Fruit fly (Drosophila melanogaster): Measurements from ENCODE around the gene myd.

Gene myd

dm6 chr3R:19153502-19153983 lies 26.9 kb upstream of the myd start, which contains the start of gene CG5835 (continued):
- peak; percentile 81 for TF ChIP-seq CG3995 (GFP tag; optimal IDR thresholded peaks at IDR 0.05)
- peak; percentile 76 for TF ChIP-seq lab (GFP tag; optimal IDR thresholded peaks at IDR 0.05)
- TF ChIP-seq sob (GFP tag; IDR thresholded peaks at IDR 0.05): no peak
- TF ChIP-seq HmgZ (tag; optimal IDR thresholded peaks at IDR 0.05): peak; percentile 52
- TF ChIP-seq CG13296 (GFP tag; optimal IDR thresholded peaks at IDR 0.05): peak; percentile 12
- TF ChIP-seq Sox100B (GFP tag; optimal IDR thresholded peaks at IDR 0.05): peak; percentile 17
- peak; percentile 13 for TF ChIP-seq cwo (GFP tag; optimal IDR thresholded peaks at IDR 0.05)
- TF ChIP-seq CG15011 (GFP tag; optimal IDR thresholded peaks at IDR 0.05): no peak
- TF ChIP-seq jigr1 (GFP tag; IDR thresholded peaks at IDR 0.05): no peak
- TF ChIP-seq Drgx (GFP tag; IDR thresholded peaks at IDR 0.05): peak; percentile 7; the same call in 1 of the 2 replicates
- peak; percentile 11 for TF ChIP-seq CG13894 (tag; optimal IDR thresholded peaks at IDR 0.05)
- TF ChIP-seq CG34376 (GFP tag; optimal IDR thresholded peaks at IDR 0.05): peak; percentile 77
- peak; percentile 10 for TF ChIP-seq HHEX (GFP tag; optimal IDR thresholded peaks at IDR 0.05)
- TF ChIP-seq CG17385 (GFP tag; optimal IDR thresholded peaks at IDR 0.05): peak; percentile 15
- TF ChIP-seq CG8290 (GFP tag; optimal IDR thresholded peaks at IDR 0.05): no peak
- peak in 1 of 2 experiments; percentile 75 for TF ChIP-seq CG8290 (tag; optimal IDR thresholded peaks at IDR 0.05)
- no peak for TF ChIP-seq CG17361 (GFP tag; IDR thresholded peaks at IDR 0.05)
- TF ChIP-seq CG7839 (tag; optimal IDR thresholded peaks at IDR 0.05): peak; percentile 12
- TF ChIP-seq caup (GFP tag; optimal IDR thresholded peaks at IDR 0.05; ENCODE audit: severe bottlenecking): peak; percentile 26
- TF ChIP-seq CG7786 (GFP tag; optimal IDR thresholded peaks at IDR 0.05): peak; percentile 16
- TF ChIP-seq odd (GFP tag; optimal IDR thresholded peaks at IDR 0.05): peak; percentile 11
- 0 out of 2 replicates have a peak, but pooled peaks have one; percentile 12 for TF ChIP-seq Scr (GFP tag; IDR thresholded peaks at IDR 0.05; ENCODE audit: partially characterized antibody)
- TF ChIP-seq stwl (tag; optimal IDR thresholded peaks at IDR 0.05): peak; percentile 10
- peak; percentile 11 to 29 for TF ChIP-seq bsh (GFP tag; optimal IDR thresholded peaks at IDR 0.05)
- TF ChIP-seq Meics (GFP tag; optimal IDR thresholded peaks at IDR 0.05): peak; percentile 40
- no peak for TF ChIP-seq CG34422 (GFP tag; IDR thresholded peaks at IDR 0.05)
- peak; percentile 50 for TF ChIP-seq Fer1 (GFP tag; optimal IDR thresholded peaks at IDR 0.05)
- TF ChIP-seq CG15269 (tag; optimal IDR thresholded peaks at IDR 0.05): peak; percentile 37
- peak; percentile 23 for TF ChIP-seq grau (tag; optimal IDR thresholded peaks at IDR 0.05)
- TF ChIP-seq wek (GFP tag; optimal IDR thresholded peaks at IDR 0.05): peak; percentile 96
- TF ChIP-seq slbo (GFP tag; IDR thresholded peaks at IDR 0.05): peak; percentile 50
- TF ChIP-seq chinmo (GFP tag; IDR thresholded peaks at IDR 0.05; ENCODE audit: partially characterized antibody): 0 out of 4 replicates have a peak, but pooled peaks have one; percentile 65
- peak; percentile 27 for TF ChIP-seq CG17359 (tag; optimal IDR thresholded peaks at IDR 0.05)
- TF ChIP-seq pzg (GFP tag; optimal IDR thresholded peaks at IDR 0.05): peak; percentile 11
- TF ChIP-seq seq (GFP tag; IDR thresholded peaks at IDR 0.05): peak; percentile 38; the same call in 1 of the 2 replicates
- TF ChIP-seq ci (GFP tag; IDR thresholded peaks at IDR 0.05): peak; percentile 72
- 0 out of 2 replicates have a peak, but pooled peaks have one; percentile 15 for TF ChIP-seq Rx (GFP tag; IDR thresholded peaks at IDR 0.05)
- TF ChIP-seq CG7987 (GFP tag; optimal IDR thresholded peaks at IDR 0.05): peak; percentile 61
- no peak for TF ChIP-seq CG5245 (GFP tag; optimal IDR thresholded peaks at IDR 0.05)
- peak; percentile 15 for TF ChIP-seq Vsx1 (GFP tag; optimal IDR thresholded peaks at IDR 0.05)
- peak; percentile 28 for TF ChIP-seq CG18599 (GFP tag; optimal IDR thresholded peaks at IDR 0.05)
- TF ChIP-seq mirr (GFP tag; optimal IDR thresholded peaks at IDR 0.05): peak; percentile 81
- TF ChIP-seq Jarid2 (GFP tag; optimal IDR thresholded peaks at IDR 0.05): peak; percentile 89
- TF ChIP-seq PHDP (tag; optimal IDR thresholded peaks at IDR 0.05): peak; percentile 8
- TF ChIP-seq lilli (GFP tag; optimal IDR thresholded peaks at IDR 0.05): peak; percentile 45
- no peak for TF ChIP-seq inv (GFP tag; IDR thresholded peaks at IDR 0.05; ENCODE audit: partially characterized antibody)
- TF ChIP-seq her (GFP tag; optimal IDR thresholded peaks at IDR 0.05): peak; percentile 8
- peak; percentile 13; the same call in 1 of the 2 replicates for TF ChIP-seq CG43689 (GFP tag; IDR thresholded peaks at IDR 0.05)
- no peak for TF ChIP-seq crol (GFP tag; IDR thresholded peaks at IDR 0.05)
